Fruit fly (Drosophila melanogaster) whole organism, embryonic: ENCODE results near the gene msps.

ENCODE experiments used
- Atf6 ChIP-seq: fragments of 200-800 bp; sonication (Bioruptor generic); IDR thresholded peaks from 2 replicates; pipeline ENCODE4 v1.3.6; 2022; ENCODE audit warnings: missing biosample characterization, missing genetic modification characterization
- Blimp-1 ChIP-seq: fragments of 200-800 bp; sonication (Bioruptor generic); optimal IDR thresholded peaks from 3 replicates; lab custom pipeline; 2018; ENCODE audit warnings: missing biosample characterization, missing genetic modification characterization, mild to moderate bottlenecking, moderate library complexity, missing genetic modification reagents
- CG10147 ChIP-seq: fragments of 200-800 bp; sonication (Bioruptor generic); optimal IDR thresholded peaks from 2 replicates; lab custom pipeline; 2019; ENCODE audit warnings: missing biosample characterization, mild to moderate bottlenecking, missing genetic modification characterization, moderate library complexity
- CG14441 ChIP-seq: fragments of 200-800 bp; sonication (Bioruptor generic); IDR thresholded peaks from 2 replicates; pipeline ENCODE4 v1.3.6; 2022; ENCODE audit warnings: missing biosample characterization, missing genetic modification characterization
- CG15601 ChIP-seq: fragments of 200-800 bp; sonication (Bioruptor generic); optimal IDR thresholded peaks from 3 replicates; lab custom pipeline; 2019; ENCODE audit warnings: missing biosample characterization, mild to moderate bottlenecking, missing genetic modification characterization, moderate library complexity
- CG1603 ChIP-seq: fragments of 200-800 bp; sonication (Bioruptor generic); optimal IDR thresholded peaks from 2 replicates; lab custom pipeline; 2019; ENCODE audit warnings: missing biosample characterization, mild to moderate bottlenecking, missing genetic modification characterization, moderate library complexity
- CG17359 ChIP-seq: fragments of 200-800 bp; sonication (Bioruptor generic); optimal IDR thresholded peaks from 3 replicates; lab custom pipeline; 2018; ENCODE audit warnings: missing biosample characterization, mild to moderate bottlenecking, missing genetic modification characterization, moderate library complexity
- CG18619 ChIP-seq: fragments of 200-800 bp; sonication (Bioruptor generic); optimal IDR thresholded peaks from 3 replicates; lab custom pipeline; 2017; ENCODE audit warnings: missing biosample characterization, mild to moderate bottlenecking, missing genetic modification characterization
- CG2116 ChIP-seq: fragments of 200-800 bp; sonication (Bioruptor generic); optimal IDR thresholded peaks from 3 replicates; lab custom pipeline; 2018; ENCODE audit warnings: missing biosample characterization, mild to moderate bottlenecking, missing genetic modification characterization
- CG5245 ChIP-seq: fragments of 200-800 bp; sonication (Bioruptor generic); optimal IDR thresholded peaks from 3 replicates; lab custom pipeline; 2016; ENCODE audit warnings: missing biosample characterization, missing genetic modification characterization
- CG6272 ChIP-seq: fragments of 200-800 bp; sonication (Bioruptor generic); IDR thresholded peaks from 2 replicates; pipeline ENCODE4 v1.3.6; 2022; ENCODE audit warnings: missing biosample characterization, missing genetic modification characterization
- CG6791 ChIP-seq: fragments of 200-800 bp; sonication (Bioruptor generic); IDR thresholded peaks from 3 replicates; pipeline ENCODE4 v1.3.6; 2022; ENCODE audit warnings: missing biosample characterization, missing genetic modification characterization; ENCODE audit not compliant: partially characterized antibody
- CG6813 ChIP-seq: fragments of 200-800 bp; sonication (Bioruptor generic); optimal IDR thresholded peaks from 2 replicates; lab custom pipeline; 2017; ENCODE audit warnings: missing biosample characterization, missing genetic modification characterization, mild to moderate bottlenecking, moderate library complexity, missing genetic modification reagents
- CG7839 ChIP-seq: fragments of 200-800 bp; sonication (Bioruptor generic); optimal IDR thresholded peaks from 3 replicates; lab custom pipeline; 2018; ENCODE audit warnings: missing biosample characterization, mild to moderate bottlenecking, missing genetic modification characterization, moderate library complexity
- D19A ChIP-seq: fragments of 200-800 bp; optimal IDR thresholded peaks from 3 replicates; lab custom pipeline; 2019; ENCODE audit warnings: missing biosample characterization, mild to moderate bottlenecking, missing genetic modification characterization, moderate library complexity
- D19B ChIP-seq: fragments of 200-800 bp; sonication (Bioruptor generic); optimal IDR thresholded peaks from 2 replicates; lab custom pipeline; 2017; ENCODE audit warnings: missing biosample characterization, mild to moderate bottlenecking, missing genetic modification characterization
- Dek ChIP-seq: fragments of 200-800 bp; sonication (Bioruptor generic); optimal IDR thresholded peaks from 3 replicates; lab custom pipeline; 2019; ENCODE audit warnings: missing biosample characterization, mild to moderate bottlenecking, missing genetic modification characterization, moderate library complexity
- Doc3 ChIP-seq: fragments of 200-800 bp; sonication (Bioruptor generic); IDR thresholded peaks from 3 replicates; pipeline ENCODE4 v1.3.6; 2022; ENCODE audit warnings: missing biosample characterization, missing genetic modification characterization; ENCODE audit not compliant: partially characterized antibody
- Dp ChIP-seq: fragments of 200-800 bp; sonication (Bioruptor generic); optimal IDR thresholded peaks from 2 replicates; lab custom pipeline; 2018; ENCODE audit warnings: missing biosample characterization, mild to moderate bottlenecking, missing genetic modification characterization, moderate library complexity
- Ets65A ChIP-seq: fragments of 200-800 bp; sonication (Bioruptor generic); peaks from one replicate; lab custom pipeline; 2016; ENCODE audit warnings: missing biosample characterization, missing genetic modification characterization
- HLHmδ ChIP-seq: fragments of 200-800 bp; sonication (Bioruptor generic); optimal IDR thresholded peaks from 2 replicates; lab custom pipeline; 2018; ENCODE audit warnings: missing biosample characterization, mild to moderate bottlenecking, missing genetic modification characterization, moderate library complexity
- Hey ChIP-seq: fragments of 200-800 bp; sonication (Bioruptor generic); optimal IDR thresholded peaks from 3 replicates; lab custom pipeline; 2018; ENCODE audit warnings: missing biosample characterization, mild to moderate bottlenecking, missing genetic modification characterization
- MTF-1 ChIP-seq: fragments of 200-800 bp; sonication (Bioruptor generic); optimal IDR thresholded peaks from 2 replicates; lab custom pipeline; 2018; ENCODE audit warnings: missing biosample characterization, mild to moderate bottlenecking, missing genetic modification characterization, borderline replicate concordance
- Nf-YB ChIP-seq: fragments of 200-800 bp; sonication (Bioruptor generic); optimal IDR thresholded peaks from 3 replicates; lab custom pipeline; 2019; ENCODE audit warnings: missing biosample characterization, mild to moderate bottlenecking, missing genetic modification characterization, moderate library complexity
- Optix ChIP-seq: fragments of 200-800 bp; sonication (Bioruptor generic); IDR thresholded peaks from 3 replicates; pipeline ENCODE4 v1.3.6; 2022; ENCODE audit warnings: missing biosample characterization, missing genetic modification characterization
- Pdp1 ChIP-seq, 2 experiments: fragments of 200-800 bp; sonication (Bioruptor generic); optimal IDR thresholded peaks; 3 replicates each; lab custom pipeline; 2016; ENCODE audit warnings: missing biosample characterization in 2 of 2, missing genetic modification characterization in 2 of 2, mild to moderate bottlenecking in 1 of 2, moderate library complexity in 1 of 2
- Rx ChIP-seq: fragments of 200-800 bp; sonication (Bioruptor generic); IDR thresholded peaks from 2 replicates; pipeline ENCODE4 v1.3.6; 2022; ENCODE audit warnings: missing biosample characterization, missing genetic modification characterization
- Side ChIP-seq: fragments of 200-800 bp; sonication (Bioruptor generic); optimal IDR thresholded peaks from 2 replicates; lab custom pipeline; 2016; ENCODE audit warnings: missing biosample characterization, missing genetic modification characterization
- aop ChIP-seq: fragments of 200-800 bp; sonication (Bioruptor generic); IDR thresholded peaks from 2 replicates; pipeline ENCODE4 v1.3.6; 2022; ENCODE audit warnings: missing biosample characterization, missing genetic modification characterization
- ara ChIP-seq: fragments of 200-800 bp; sonication (Bioruptor generic); IDR thresholded peaks from 2 replicates; pipeline ENCODE4 v1.3.6; 2022; ENCODE audit warnings: missing biosample characterization, missing genetic modification characterization
- bsh ChIP-seq, 2 experiments: fragments of 200-800 bp; sonication (Bioruptor generic); optimal IDR thresholded peaks; 2 replicates each; lab custom pipeline; 2017 to 2018; ENCODE audit warnings: mild to moderate bottlenecking in 2 of 2, missing biosample characterization in 2 of 2, missing genetic modification characterization in 2 of 2, moderate library complexity in 1 of 2
- cas ChIP-seq: fragments of 200-800 bp; sonication (Bioruptor generic); IDR thresholded peaks from 2 replicates; pipeline ENCODE4 v1.3.6; 2022; ENCODE audit warnings: missing biosample characterization, missing genetic modification characterization
- ci ChIP-seq: fragments of 200-800 bp; sonication (Bioruptor generic); IDR thresholded peaks from 3 replicates; pipeline ENCODE4 v1.3.6; 2022; ENCODE audit warnings: missing biosample characterization, missing genetic modification characterization
- dimm ChIP-seq: fragments of 200-800 bp; sonication (Bioruptor generic); IDR thresholded peaks from 2 replicates; pipeline ENCODE4 v1.3.6; 2022; ENCODE audit warnings: missing biosample characterization, missing genetic modification characterization
- gfzf ChIP-seq: fragments of 200-800 bp; sonication (Bioruptor generic); optimal IDR thresholded peaks from 2 replicates; lab custom pipeline; 2016; ENCODE audit warnings: missing biosample characterization, mild to moderate bottlenecking, missing genetic modification characterization, moderate library complexity
- gsb-n ChIP-seq: fragments of 200-800 bp; sonication (Bioruptor generic); optimal IDR thresholded peaks from 3 replicates; lab custom pipeline; 2018; ENCODE audit warnings: missing biosample characterization, mild to moderate bottlenecking, missing genetic modification characterization
- her ChIP-seq: fragments of 200-800 bp; sonication (Bioruptor generic); optimal IDR thresholded peaks from 2 replicates; lab custom pipeline; 2016; ENCODE audit warnings: missing biosample characterization, missing genetic modification characterization
- kni ChIP-seq: fragments of 200-800 bp; sonication (Bioruptor generic); optimal IDR thresholded peaks from 3 replicates; lab custom pipeline; 2017; ENCODE audit warnings: mild to moderate bottlenecking, missing biosample characterization, missing genetic modification reagents, missing genetic modification characterization
- lmd ChIP-seq: fragments of 200-800 bp; sonication (Bioruptor generic); IDR thresholded peaks from 2 replicates; pipeline ENCODE4 v1.3.6; 2022; ENCODE audit warnings: missing biosample characterization, missing genetic modification characterization
- lola ChIP-seq, 3 experiments: fragments of >200 bp in 2 of 3; fragments of 200-800 bp in 1 of 3; sonication (Bioruptor generic) in 1 of 3; optimal IDR thresholded peaks; 2 replicates each; lab custom pipeline; 2017 to 2019; ENCODE audit warnings: missing biosample characterization in 3 of 3, missing genetic modification characterization in 3 of 3, mild to moderate bottlenecking in 1 of 3, moderate library complexity in 1 of 3
- maf-S ChIP-seq: fragments of 200-800 bp; sonication (Bioruptor generic); optimal IDR thresholded peaks from 2 replicates; lab custom pipeline; 2016; ENCODE audit warnings: missing biosample characterization, missing genetic modification characterization
- org-1 ChIP-seq: fragments of 200-800 bp; sonication (Bioruptor generic); optimal IDR thresholded peaks from 2 replicates; lab custom pipeline; 2017; ENCODE audit warnings: missing biosample characterization, missing genetic modification characterization
- prd ChIP-seq, 3 experiments: fragments of >200 bp in 2 of 3; fragments of 200-800 bp in 1 of 3; sonication (Bioruptor generic) in 1 of 3; optimal IDR thresholded peaks in 2 of 3; IDR thresholded peaks in 1 of 3; 2 replicates in 2 of 3; 3 replicates in 1 of 3; pipeline versions ENCODE4 v1.3.6 to Lab custom; 2017 to 2022; ENCODE audit warnings: missing biosample characterization in 1 of 3, missing genetic modification characterization in 1 of 3
- rib ChIP-seq: fragments of 200-800 bp; sonication (Bioruptor generic); IDR thresholded peaks from 2 replicates; pipeline ENCODE4 v1.3.6; 2022; ENCODE audit warnings: missing biosample characterization, missing genetic modification characterization
- sens ChIP-seq: fragments of 200-800 bp; sonication (Bioruptor generic); peaks from one replicate; lab custom pipeline; 2016; ENCODE audit warnings: missing biosample characterization, missing genetic modification characterization
- slbo ChIP-seq: fragments of 200-800 bp; sonication (Bioruptor generic); IDR thresholded peaks from 2 replicates; pipeline ENCODE4 v1.3.6; 2022; ENCODE audit warnings: missing biosample characterization, missing genetic modification characterization
- unc-4 ChIP-seq: fragments of 200-800 bp; sonication (Bioruptor generic); IDR thresholded peaks from 2 replicates; pipeline ENCODE4 v1.3.6; 2022; ENCODE audit warnings: missing biosample characterization, missing genetic modification characterization; ENCODE audit not compliant: partially characterized antibody
- zen ChIP-seq: fragments of 200-800 bp; sonication (Bioruptor generic); optimal IDR thresholded peaks from 3 replicates; lab custom pipeline; 2018; ENCODE audit warnings: missing biosample characterization, mild to moderate bottlenecking, missing genetic modification characterization, moderate library complexity
- zfh1 ChIP-seq: fragments of 200-800 bp; sonication (Bioruptor generic); IDR thresholded peaks from 3 replicates; pipeline ENCODE4 v1.3.6; 2022; ENCODE audit warnings: missing biosample characterization, missing genetic modification characterization

Gene msps

DNA sequence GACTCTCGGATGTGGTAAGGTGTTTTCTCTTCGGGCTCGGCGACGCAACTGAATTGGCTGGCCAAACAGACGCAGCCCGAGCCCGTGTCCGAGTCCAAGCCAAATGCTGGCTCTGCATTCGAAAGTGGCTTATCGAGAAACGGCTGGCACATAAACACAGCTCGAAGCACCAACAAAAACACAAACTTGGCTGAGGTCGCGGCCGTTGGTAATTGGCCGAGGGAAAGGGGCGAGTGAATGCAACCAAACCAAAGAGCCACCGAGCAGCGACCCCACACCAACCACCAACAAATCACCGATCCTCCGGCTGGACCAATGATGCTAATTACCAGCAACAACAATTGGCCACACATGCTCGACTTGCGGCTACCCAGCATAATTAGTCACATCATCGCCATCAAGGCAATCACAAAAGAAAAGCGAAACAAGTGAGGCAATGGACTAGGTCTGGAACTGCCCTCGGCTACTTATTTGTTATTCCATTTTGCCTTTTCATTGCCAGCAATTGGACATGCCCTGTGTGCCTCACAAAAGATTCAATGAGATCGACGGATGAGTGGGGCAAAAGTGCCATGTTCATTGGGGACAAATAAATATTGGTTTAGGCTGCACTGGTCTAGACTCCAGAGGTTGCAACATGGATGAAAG lies 30.5 kb downstream of the msps start, which contains the start of gene CG32855 (continued):
- TF ChIP-seq CG7839 (tag; lab: Kevin White, UChicago) (no peak), Ets65A (GFP tag; lab: Kevin White, UChicago) (peak; percentile 6), D19A (tag; lab: Kevin White, UChicago) (no peak), Dp (no peak), MTF-1 (no peak), CG17359 (tag; lab: Kevin White, UChicago) (no peak), CG10147 (GFP tag; lab: Kevin White, UChicago) (no peak), cas (no peak), bsh (GFP tag; optimal IDR thresholded peaks at IDR 0.05; lab: Kevin White, UChicago) (peak in 1 of 2 experiments; percentile 8), Rx (GFP tag; lab: Robert Waterston, UW) (no peak), D19B (peak; percentile 15), CG5245 (GFP tag; lab: Kevin White, UChicago) (no peak), CG6813 (no peak), Atf6 (no peak), Dek (tag; lab: Kevin White, UChicago) (no peak), CG6791 (no peak), gsb-n (tag; lab: Kevin White, UChicago) (peak; percentile 75), sens (GFP tag; lab: Kevin White, UChicago) (peak; percentile 77), CG15601 (tag; lab: Kevin White, UChicago) (no peak), slbo (no peak), CG1603 (peak; percentile 31), gfzf (GFP tag; lab: Kevin White, UChicago) (no peak), lmd (GFP tag; lab: Robert Waterston, UW) (no peak), prd (optimal IDR thresholded peaks at IDR 0.05; lab: Kevin White, UChicago) (no peak), prd (GFP tag; IDR thresholded peaks at IDR 0.05; lab: Robert Waterston, UW) (peak; percentile 20; the same call in 1 of the 3 replicates), ci (GFP tag; lab: Robert Waterston, UW) (peak; percentile 55; the same call in 1 of the 3 replicates), lola (GFP tag; optimal IDR thresholded peaks at IDR 0.05; lab: Kevin White, UChicago) (no peak), Side (GFP tag; lab: Kevin White, UChicago) (no peak), dimm (GFP tag; lab: Robert Waterston, UW) (no peak), kni (GFP tag; lab: Kevin White, UChicago) (peak; percentile 71), CG6272 (no peak), ara (GFP tag; lab: Robert Waterston, UW) (no peak), Nf-YB (no peak), org-1 (GFP tag; lab: Kevin White, UChicago) (no peak), zfh1 (GFP tag; lab: Robert Waterston, UW) (no peak), CG2116 (GFP tag; lab: Kevin White, UChicago) (no peak), CG14441 (GFP tag; lab: Robert Waterston, UW) (no peak), maf-S (GFP tag; lab: Kevin White, UChicago) (no peak), Optix (no peak; the same call in 2 of the 3 replicates), rib (GFP tag; lab: Robert Waterston, UW) (no peak), her (GFP tag; lab: Kevin White, UChicago) (no peak), zen (no peak), unc-4 (GFP tag; lab: Robert Waterston, UW) (no peak), Pdp1 (GFP tag; optimal IDR thresholded peaks at IDR 0.05; lab: Kevin White, UChicago) (peak in 1 of 2 experiments; percentile 16), aop (no peak), Hey (tag; lab: Kevin White, UChicago) (no peak), Blimp-1 (GFP tag; lab: Kevin White, UChicago) (peak; percentile 20), Doc3 (GFP tag; lab: Robert Waterston, UW) (no peak), CG18619 (GFP tag; lab: Kevin White, UChicago) (no peak), HLHmδ (GFP tag; lab: Kevin White, UChicago) (no peak)
